Worm (Caenorhabditis elegans): ENCODE data around the gene his-8.

DNA sequence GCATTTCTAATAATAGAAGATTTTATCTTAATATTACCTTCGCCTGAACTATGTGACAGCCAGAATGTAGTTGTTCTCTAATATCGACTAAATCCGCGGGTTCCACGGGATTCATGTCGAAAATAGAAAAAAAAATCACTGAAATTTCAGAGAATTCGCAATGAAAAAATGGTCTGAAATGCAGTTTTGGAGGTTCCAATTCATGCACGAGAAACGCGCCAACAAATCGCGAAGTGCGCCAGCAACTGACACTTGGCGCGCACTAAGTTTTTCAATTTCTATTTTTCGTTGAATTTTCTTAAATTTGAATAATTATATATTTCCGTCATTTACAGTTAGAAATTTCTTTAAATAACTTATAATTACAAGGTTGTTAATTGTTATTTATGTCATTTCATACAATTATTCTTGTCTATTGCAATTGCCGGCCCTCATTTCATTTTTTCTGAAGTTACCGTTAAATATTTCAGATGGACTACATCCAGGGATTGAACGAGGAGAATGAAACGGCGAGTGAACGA is 37.0 kb upstream of the his-8 start, which contains the start of the genes F25G6.9 and symk-1:
- TF ChIP-seq W03F9.2 (tag; optimal IDR thresholded peaks at IDR 0.05): peak; percentile 70
- TF ChIP-seq him-1 (tag; optimal IDR thresholded peaks at IDR 0.05): no peak

Data from whole organism, L4/young adult.